Fruit fly (Drosophila melanogaster) whole organism, embryonic: Measurements from ENCODE around the gene Lst8.

Experiments used
- Abd-B ChIP-seq: fragments of 200-800 bp; sonication (Bioruptor generic); optimal IDR thresholded peaks from 2 replicates; lab custom pipeline; 2018; ENCODE audit warnings: missing biosample characterization, mild to moderate bottlenecking, missing genetic modification characterization, moderate library complexity
- Adf1 ChIP-seq: fragments of 200-800 bp; sonication (Bioruptor generic); IDR thresholded peaks from 2 replicates; pipeline ENCODE4 v1.3.6; 2022; ENCODE audit warnings: missing biosample characterization, missing genetic modification characterization
- BEAF-32 ChIP-seq: fragments of 200-800 bp; sonication (Bioruptor generic); optimal IDR thresholded peaks from 3 replicates; lab custom pipeline; 2017; ENCODE audit warnings: missing biosample characterization, missing genetic modification characterization, mild to moderate bottlenecking, moderate library complexity, missing genetic modification reagents
- BtbVII ChIP-seq: fragments of 200-800 bp; sonication (Bioruptor generic); optimal IDR thresholded peaks from 3 replicates; lab custom pipeline; 2017; ENCODE audit warnings: missing biosample characterization, mild to moderate bottlenecking, missing genetic modification characterization
- CG10274 ChIP-seq: fragments of 200-800 bp; sonication (Bioruptor generic); optimal IDR thresholded peaks from 3 replicates; lab custom pipeline; 2017; ENCODE audit warnings: missing biosample characterization, mild to moderate bottlenecking, missing genetic modification characterization
- CG10366 ChIP-seq: fragments of 200-800 bp; sonication (Bioruptor generic); IDR thresholded peaks from 2 replicates; pipeline ENCODE4 v1.3.6; 2022; ENCODE audit warnings: missing biosample characterization, missing genetic modification characterization
- CG10462 ChIP-seq: fragments of 200-800 bp; sonication (Bioruptor generic); optimal IDR thresholded peaks from 2 replicates; lab custom pipeline; 2016; ENCODE audit warnings: missing biosample characterization, missing genetic modification characterization
- CG11695 ChIP-seq: fragments of 200-800 bp; sonication (Bioruptor generic); IDR thresholded peaks from 3 replicates; pipeline ENCODE4 v1.3.6; 2022; ENCODE audit warnings: missing biosample characterization, missing genetic modification characterization
- CG12236 ChIP-seq: fragments of 200-800 bp; sonication (Bioruptor generic); optimal IDR thresholded peaks from 2 replicates; lab custom pipeline; 2016; ENCODE audit warnings: missing biosample characterization, missing genetic modification characterization
- CG15011 ChIP-seq: fragments of 200-800 bp; sonication (Bioruptor generic); optimal IDR thresholded peaks from 3 replicates; lab custom pipeline; 2018; ENCODE audit warnings: missing biosample characterization, mild to moderate bottlenecking, missing genetic modification characterization
- CG17328 ChIP-seq: fragments of 200-800 bp; sonication (Bioruptor generic); IDR thresholded peaks from 2 replicates; pipeline ENCODE4 v1.3.6; 2022; ENCODE audit warnings: missing biosample characterization, missing genetic modification characterization
- CG17802 ChIP-seq: fragments of 200-800 bp; sonication (Bioruptor generic); optimal IDR thresholded peaks from 2 replicates; lab custom pipeline; 2018; ENCODE audit warnings: missing biosample characterization, mild to moderate bottlenecking, missing genetic modification characterization, moderate library complexity
- CG17912 ChIP-seq: fragments of 200-800 bp; sonication (Bioruptor generic); optimal IDR thresholded peaks from 2 replicates; lab custom pipeline; 2018; ENCODE audit warnings: missing biosample characterization, mild to moderate bottlenecking, missing genetic modification characterization
- CG18262 ChIP-seq: fragments of 200-800 bp; optimal IDR thresholded peaks from 3 replicates; lab custom pipeline; 2019; ENCODE audit warnings: missing biosample characterization, mild to moderate bottlenecking, missing genetic modification characterization, moderate library complexity
- CG2116 ChIP-seq: fragments of 200-800 bp; sonication (Bioruptor generic); optimal IDR thresholded peaks from 3 replicates; lab custom pipeline; 2018; ENCODE audit warnings: missing biosample characterization, mild to moderate bottlenecking, missing genetic modification characterization
- CG2875 ChIP-seq: fragments of 200-800 bp; sonication (Bioruptor generic); optimal IDR thresholded peaks from 2 replicates; lab custom pipeline; 2017; ENCODE audit warnings: missing biosample characterization, mild to moderate bottlenecking, missing genetic modification characterization, missing genetic modification reagents
- CG3163 ChIP-seq: fragments of 200-800 bp; sonication (Bioruptor generic); optimal IDR thresholded peaks from 3 replicates; lab custom pipeline; 2016; ENCODE audit warnings: missing biosample characterization, missing genetic modification characterization
- CG34376 ChIP-seq: fragments of 200-800 bp; sonication (Bioruptor generic); optimal IDR thresholded peaks from 2 replicates; lab custom pipeline; 2018; ENCODE audit warnings: missing biosample characterization, mild to moderate bottlenecking, missing genetic modification characterization
- CG4360 ChIP-seq: fragments of 200-800 bp; sonication (Bioruptor generic); IDR thresholded peaks from 2 replicates; pipeline ENCODE4 v1.3.6; 2022; ENCODE audit warnings: missing biosample characterization, missing genetic modification characterization
- CG6654 ChIP-seq: fragments of 200-800 bp; sonication (Bioruptor generic); optimal IDR thresholded peaks from 2 replicates; lab custom pipeline; 2017; ENCODE audit warnings: missing biosample characterization, mild to moderate bottlenecking, missing genetic modification characterization
- CG7372 ChIP-seq: fragments of 200-800 bp; sonication (Bioruptor generic); IDR thresholded peaks from 2 replicates; pipeline ENCODE4 v1.3.6; 2022; ENCODE audit warnings: missing biosample characterization, missing genetic modification characterization
- CG7745 ChIP-seq: fragments of 200-800 bp; sonication (Bioruptor generic); optimal IDR thresholded peaks from 2 replicates; lab custom pipeline; 2018; ENCODE audit warnings: missing biosample characterization, mild to moderate bottlenecking, missing genetic modification characterization, moderate library complexity
- CG9876 ChIP-seq: fragments of 200-800 bp; sonication (Bioruptor generic); optimal IDR thresholded peaks from 2 replicates; lab custom pipeline; 2016; ENCODE audit warnings: missing biosample characterization, missing genetic modification characterization
- Dll ChIP-seq: fragments of 200-800 bp; sonication (Bioruptor generic); IDR thresholded peaks from 4 replicates; pipeline ENCODE4 v1.3.6; 2022; ENCODE audit warnings: missing biosample characterization, missing genetic modification characterization; ENCODE audit not compliant: partially characterized antibody
- Doc2 ChIP-seq: fragments of 200-800 bp; sonication (Bioruptor generic); IDR thresholded peaks from 2 replicates; pipeline ENCODE4 v1.3.6; 2022; ENCODE audit warnings: missing biosample characterization, missing genetic modification characterization
- Doc3 ChIP-seq: fragments of 200-800 bp; sonication (Bioruptor generic); IDR thresholded peaks from 3 replicates; pipeline ENCODE4 v1.3.6; 2022; ENCODE audit warnings: missing biosample characterization, missing genetic modification characterization; ENCODE audit not compliant: partially characterized antibody
- Fer2 ChIP-seq: fragments of 200-800 bp; sonication (Bioruptor generic); optimal IDR thresholded peaks from 2 replicates; lab custom pipeline; 2018; ENCODE audit warnings: missing biosample characterization, mild to moderate bottlenecking, missing genetic modification characterization, moderate library complexity
- Gug ChIP-seq: fragments of 200-800 bp; sonication (Bioruptor generic); IDR thresholded peaks from 4 replicates; pipeline ENCODE4 v1.3.6; 2022; ENCODE audit warnings: missing biosample characterization, missing genetic modification characterization
- HmgZ ChIP-seq: fragments of 200-800 bp; sonication (Bioruptor generic); optimal IDR thresholded peaks from 2 replicates; lab custom pipeline; 2018; ENCODE audit warnings: missing biosample characterization, mild to moderate bottlenecking, missing genetic modification characterization
- Hsf ChIP-seq: fragments of 200-800 bp; sonication (Bioruptor generic); optimal IDR thresholded peaks from 3 replicates; lab custom pipeline; 2016; ENCODE audit warnings: missing biosample characterization, missing genetic modification characterization
- Lhr ChIP-seq: fragments of 200-800 bp; sonication (Bioruptor generic); optimal IDR thresholded peaks from 3 replicates; lab custom pipeline; 2017; ENCODE audit warnings: mild to moderate bottlenecking, missing biosample characterization, missing genetic modification reagents, missing genetic modification characterization
- TFAM ChIP-seq: fragments of 200-800 bp; sonication (Bioruptor generic); optimal IDR thresholded peaks from 2 replicates; lab custom pipeline; 2017; ENCODE audit warnings: missing biosample characterization, missing genetic modification characterization, inconsistent platforms
- Tbp ChIP-seq: fragments of >200 bp; optimal IDR thresholded peaks from 2 replicates; lab custom pipeline; 2018; ENCODE audit warnings: missing biosample characterization, missing genetic modification characterization
- Vsx1 ChIP-seq: fragments of 200-800 bp; sonication (Bioruptor generic); optimal IDR thresholded peaks from 2 replicates; lab custom pipeline; 2017; ENCODE audit warnings: missing biosample characterization, mild to moderate bottlenecking, missing genetic modification characterization, missing genetic modification reagents
- abd-A ChIP-seq: fragments of 200-800 bp; sonication (Bioruptor generic); optimal IDR thresholded peaks from 3 replicates; lab custom pipeline; 2019; ENCODE audit warnings: missing biosample characterization, mild to moderate bottlenecking, missing genetic modification characterization, moderate library complexity
- amos ChIP-seq: fragments of 200-800 bp; sonication (Bioruptor generic); IDR thresholded peaks from 2 replicates; pipeline ENCODE4 v1.3.6; 2022; ENCODE audit warnings: missing biosample characterization, missing genetic modification characterization; ENCODE audit not compliant: partially characterized antibody
- croc ChIP-seq: fragments of 200-800 bp; sonication (Bioruptor generic); conservative IDR thresholded peaks from 3 replicates; pipeline ENCODE4 v1.3.6; 2022; ENCODE audit warnings: missing biosample characterization, missing genetic modification characterization
- danr ChIP-seq: fragments of 200-800 bp; sonication (Bioruptor generic); IDR thresholded peaks from 2 replicates; pipeline ENCODE4 v1.3.6; 2022; ENCODE audit warnings: missing biosample characterization, missing genetic modification characterization
- disco-r ChIP-seq: fragments of 200-800 bp; sonication (Bioruptor generic); optimal IDR thresholded peaks from 2 replicates; lab custom pipeline; 2016; ENCODE audit warnings: missing biosample characterization, missing genetic modification characterization
- ems ChIP-seq: fragments of 200-800 bp; sonication (Bioruptor generic); optimal IDR thresholded peaks from 3 replicates; lab custom pipeline; 2016; ENCODE audit warnings: missing biosample characterization, missing genetic modification characterization
- esg ChIP-seq: fragments of 200-800 bp; sonication (Bioruptor generic); conservative IDR thresholded peaks from 2 replicates; pipeline ENCODE4 v1.3.6; 2022; ENCODE audit warnings: missing biosample characterization, missing genetic modification characterization
- gce ChIP-seq: fragments of 200-800 bp; sonication (Bioruptor generic); IDR thresholded peaks from 3 replicates; pipeline ENCODE4 v1.3.6; 2022; ENCODE audit warnings: missing biosample characterization, missing genetic modification characterization
- gfzf ChIP-seq: fragments of 200-800 bp; sonication (Bioruptor generic); optimal IDR thresholded peaks from 2 replicates; lab custom pipeline; 2016; ENCODE audit warnings: missing biosample characterization, mild to moderate bottlenecking, missing genetic modification characterization, moderate library complexity
- pho ChIP-seq: fragments of 200-800 bp; sonication (Bioruptor generic); optimal IDR thresholded peaks from 2 replicates; lab custom pipeline; 2016; ENCODE audit warnings: missing biosample characterization, missing genetic modification characterization
- sim ChIP-seq: fragments of 200-800 bp; sonication (Bioruptor generic); IDR thresholded peaks from 2 replicates; pipeline ENCODE4 v1.3.6; 2022; ENCODE audit warnings: missing biosample characterization, missing genetic modification characterization
- sima ChIP-seq: fragments of 200-800 bp; sonication (Bioruptor generic); optimal IDR thresholded peaks from 2 replicates; lab custom pipeline; 2016; ENCODE audit warnings: missing biosample characterization, missing genetic modification characterization
- stwl ChIP-seq: fragments of 200-800 bp; sonication (Bioruptor generic); optimal IDR thresholded peaks from 3 replicates; lab custom pipeline; 2018; ENCODE audit warnings: missing biosample characterization, mild to moderate bottlenecking, missing genetic modification characterization, moderate library complexity
- tin ChIP-seq: fragments of 200-800 bp; sonication (Bioruptor generic); optimal IDR thresholded peaks from 3 replicates; lab custom pipeline; 2016; ENCODE audit warnings: missing biosample characterization, missing genetic modification characterization
- tio ChIP-seq: fragments of 200-800 bp; sonication (Bioruptor generic); optimal IDR thresholded peaks from 2 replicates; lab custom pipeline; 2017; ENCODE audit warnings: missing biosample characterization, missing genetic modification characterization, inconsistent platforms

Lst8 gene

dm6 chrX:9600818-9601732 is 4.7 kb downstream of the Lst8 start, which contains the start of gene Gga (continued):
- TF ChIP-seq CG6654 (GFP tag; lab: Kevin White, UChicago) (no peak), CG15011 (GFP tag; lab: Kevin White, UChicago) (no peak), esg (GFP tag; lab: Robert Waterston, UW) (no peak), CG2116 (GFP tag; lab: Kevin White, UChicago) (peak; percentile 51), amos (GFP tag; lab: Robert Waterston, UW) (peak; percentile 93; the same call in 1 of the 2 replicates), Doc3 (GFP tag; lab: Robert Waterston, UW) (peak; percentile 75), CG2875 (no peak), CG7372 (GFP tag; lab: Robert Waterston, UW) (no peak), CG10462 (GFP tag; lab: Kevin White, UChicago) (no peak), pho (no peak), Dll (GFP tag; lab: Robert Waterston, UW) (peak; percentile 87), HmgZ (peak; percentile 41), ems (GFP tag; lab: Kevin White, UChicago) (no peak), Tbp (GFP tag; lab: Kevin White, UChicago) (no peak), CG4360 (GFP tag; lab: Robert Waterston, UW) (peak; percentile 91), stwl (tag; lab: Kevin White, UChicago) (peak; percentile 75), gfzf (GFP tag; lab: Kevin White, UChicago) (peak; percentile 48), tin (GFP tag; lab: Kevin White, UChicago) (no peak), Gug (GFP tag; lab: Robert Waterston, UW) (no peak), Abd-B (GFP tag; lab: Kevin White, UChicago) (peak; percentile 50), CG17912 (GFP tag; lab: Kevin White, UChicago) (no peak), CG10274 (no peak), CG17802 (no peak), Hsf (GFP tag; lab: Kevin White, UChicago) (peak; percentile 17), disco-r (GFP tag; lab: Kevin White, UChicago) (no peak), CG34376 (GFP tag; lab: Kevin White, UChicago) (no peak), CG17328 (no peak), abd-A (tag; lab: Kevin White, UChicago) (peak; percentile 90), gce (GFP tag; lab: Robert Waterston, UW) (no peak), CG12236 (GFP tag; lab: Kevin White, UChicago) (no peak), Vsx1 (no peak), tio (GFP tag; lab: Kevin White, UChicago) (no peak), CG9876 (GFP tag; lab: Kevin White, UChicago) (no peak), sima (no peak), CG10366 (GFP tag; lab: Robert Waterston, UW) (no peak), Adf1 (GFP tag; lab: Robert Waterston, UW) (no peak), CG7745 (tag; lab: Kevin White, UChicago) (no peak), CG18262 (tag; lab: Kevin White, UChicago) (no peak), Doc2 (GFP tag; lab: Robert Waterston, UW) (no peak), Fer2 (tag; lab: Kevin White, UChicago) (no peak), Lhr (GFP tag; lab: Kevin White, UChicago) (peak; percentile 59), BtbVII (GFP tag; lab: Kevin White, UChicago) (no peak), CG3163 (GFP tag; lab: Kevin White, UChicago) (no peak), CG11695 (GFP tag; lab: Robert Waterston, UW) (no peak), TFAM (GFP tag; lab: Kevin White, UChicago) (no peak), sim (GFP tag; lab: Robert Waterston, UW) (no peak), croc (GFP tag; lab: Robert Waterston, UW) (no peak), BEAF-32 (GFP tag; lab: Kevin White, UChicago) (peak; percentile 89), danr (no peak)
